Fruit fly (Drosophila melanogaster) whole organism, embryonic: ENCODE data around the gene Rab3-GAP.

Experiments used
- Bgb ChIP-seq: fragments of 200-800 bp; sonication (Bioruptor generic); IDR thresholded peaks from 2 replicates; pipeline ENCODE4 v1.3.6; 2022; ENCODE audit warnings: missing biosample characterization, missing genetic modification characterization; ENCODE audit not compliant: partially characterized antibody
- CG10565 ChIP-seq: fragments of 200-800 bp; sonication (Bioruptor generic); optimal IDR thresholded peaks from 3 replicates; lab custom pipeline; 2016; ENCODE audit warnings: missing biosample characterization, mild to moderate bottlenecking, missing genetic modification characterization
- CG11398 ChIP-seq: fragments of 200-800 bp; sonication (Bioruptor generic); optimal IDR thresholded peaks from 2 replicates; lab custom pipeline; 2016; ENCODE audit warnings: missing biosample characterization, missing genetic modification characterization
- CG13296 ChIP-seq: fragments of 200-800 bp; sonication (Bioruptor generic); optimal IDR thresholded peaks from 3 replicates; lab custom pipeline; 2018; ENCODE audit warnings: missing biosample characterization, mild to moderate bottlenecking, missing genetic modification characterization
- CG14710 ChIP-seq: fragments of 200-800 bp; sonication (Bioruptor generic); optimal IDR thresholded peaks from 3 replicates; lab custom pipeline; 2019; ENCODE audit warnings: missing biosample characterization, mild to moderate bottlenecking, missing genetic modification characterization, moderate library complexity
- CG15479 ChIP-seq: fragments of 200-800 bp; sonication (Bioruptor generic); optimal IDR thresholded peaks from 3 replicates; lab custom pipeline; 2019; ENCODE audit warnings: missing biosample characterization, mild to moderate bottlenecking, missing genetic modification characterization, moderate library complexity
- CG15601 ChIP-seq: fragments of 200-800 bp; sonication (Bioruptor generic); optimal IDR thresholded peaks from 3 replicates; lab custom pipeline; 2019; ENCODE audit warnings: missing biosample characterization, mild to moderate bottlenecking, missing genetic modification characterization, moderate library complexity
- CG17829 ChIP-seq: fragments of 200-800 bp; optimal IDR thresholded peaks from 2 replicates; lab custom pipeline; 2019; ENCODE audit warnings: missing biosample characterization, mild to moderate bottlenecking, missing genetic modification characterization, moderate library complexity
- CG1832 ChIP-seq: fragments of 200-800 bp; sonication (Bioruptor generic); optimal IDR thresholded peaks from 2 replicates; lab custom pipeline; 2017; ENCODE audit warnings: missing biosample characterization, mild to moderate bottlenecking, missing genetic modification characterization, inconsistent platforms
- CG18476 ChIP-seq: fragments of 200-800 bp; sonication (Bioruptor generic); optimal IDR thresholded peaks from 2 replicates; lab custom pipeline; 2016; ENCODE audit warnings: missing biosample characterization, mild to moderate bottlenecking, missing genetic modification characterization
- CG4820 ChIP-seq: fragments of 200-800 bp; sonication (Bioruptor generic); optimal IDR thresholded peaks from 3 replicates; lab custom pipeline; 2016; ENCODE audit warnings: missing biosample characterization, missing genetic modification characterization
- CG6175 ChIP-seq: fragments of 200-800 bp; sonication (Bioruptor generic); IDR thresholded peaks from 3 replicates; pipeline ENCODE4 v1.3.6; 2022; ENCODE audit warnings: missing biosample characterization, missing genetic modification characterization
- CG6791 ChIP-seq: fragments of 200-800 bp; sonication (Bioruptor generic); IDR thresholded peaks from 3 replicates; pipeline ENCODE4 v1.3.6; 2022; ENCODE audit warnings: missing biosample characterization, missing genetic modification characterization; ENCODE audit not compliant: partially characterized antibody
- CG7786 ChIP-seq: fragments of 200-800 bp; sonication (Bioruptor generic); optimal IDR thresholded peaks from 2 replicates; lab custom pipeline; 2016; ENCODE audit warnings: missing biosample characterization, missing genetic modification characterization
- CG8359 ChIP-seq: fragments of 200-800 bp; sonication (Bioruptor generic); optimal IDR thresholded peaks from 2 replicates; lab custom pipeline; 2017; ENCODE audit warnings: missing biosample characterization, mild to moderate bottlenecking, missing genetic modification characterization, borderline replicate concordance
- CG8478 ChIP-seq: fragments of >200 bp; optimal IDR thresholded peaks from 2 replicates; lab custom pipeline; 2018
- CG9932 ChIP-seq: fragments of 200-800 bp; sonication (Bioruptor generic); IDR thresholded peaks from 2 replicates; pipeline ENCODE4 v1.3.6; 2022; ENCODE audit warnings: missing biosample characterization, missing genetic modification characterization
- CTCF ChIP-seq: fragments of 200-800 bp; sonication (Bioruptor generic); optimal IDR thresholded peaks from 2 replicates; lab custom pipeline; 2017; ENCODE audit warnings: missing biosample characterization, mild to moderate bottlenecking, missing genetic modification characterization, moderate library complexity
- Dad ChIP-seq: fragments of 200-800 bp; sonication (Bioruptor generic); optimal IDR thresholded peaks from 3 replicates; lab custom pipeline; 2016; ENCODE audit warnings: missing biosample characterization, missing genetic modification characterization
- Deaf1 ChIP-seq: fragments of 200-800 bp; optimal IDR thresholded peaks from 3 replicates; lab custom pipeline; 2019; ENCODE audit warnings: missing biosample characterization, mild to moderate bottlenecking, missing genetic modification characterization, moderate library complexity
- Dll ChIP-seq: fragments of 200-800 bp; sonication (Bioruptor generic); IDR thresholded peaks from 4 replicates; pipeline ENCODE4 v1.3.6; 2022; ENCODE audit warnings: missing biosample characterization, missing genetic modification characterization; ENCODE audit not compliant: partially characterized antibody
- Ets65A ChIP-seq: fragments of 200-800 bp; sonication (Bioruptor generic); peaks from one replicate; lab custom pipeline; 2016; ENCODE audit warnings: missing biosample characterization, missing genetic modification characterization
- Hr78 ChIP-seq, 2 experiments: fragments of 200-800 bp in 1 of 2; fragments of >200 bp in 1 of 2; sonication (Bioruptor generic) in 1 of 2; optimal IDR thresholded peaks; 2 replicates each; lab custom pipeline; 2017 to 2019; ENCODE audit warnings: missing biosample characterization in 2 of 2, missing genetic modification characterization in 2 of 2, mild to moderate bottlenecking in 1 of 2, moderate library complexity in 1 of 2
- Jarid2 ChIP-seq: fragments of 200-800 bp; sonication (Bioruptor generic); optimal IDR thresholded peaks from 3 replicates; lab custom pipeline; 2017; ENCODE audit warnings: mild to moderate bottlenecking, missing biosample characterization, missing genetic modification reagents, missing genetic modification characterization
- Nf-YA ChIP-seq: fragments of 200-800 bp; sonication (Bioruptor generic); IDR thresholded peaks from 2 replicates; pipeline ENCODE4 v1.3.6; 2022; ENCODE audit warnings: missing biosample characterization, missing genetic modification characterization
- Nf-YB ChIP-seq: fragments of 200-800 bp; sonication (Bioruptor generic); optimal IDR thresholded peaks from 3 replicates; lab custom pipeline; 2019; ENCODE audit warnings: missing biosample characterization, mild to moderate bottlenecking, missing genetic modification characterization, moderate library complexity
- Nf-YC ChIP-seq: fragments of 200-800 bp; optimal IDR thresholded peaks from 3 replicates; lab custom pipeline; 2019; ENCODE audit warnings: missing biosample characterization, mild to moderate bottlenecking, missing genetic modification characterization, moderate library complexity
- Opbp ChIP-seq: fragments of 200-800 bp; sonication (Bioruptor generic); IDR thresholded peaks from 3 replicates; pipeline ENCODE4 v1.3.6; 2022; ENCODE audit warnings: missing biosample characterization, missing genetic modification characterization; ENCODE audit not compliant: partially characterized antibody
- Pdp1 ChIP-seq, 2 experiments: fragments of 200-800 bp; sonication (Bioruptor generic); optimal IDR thresholded peaks; 3 replicates each; lab custom pipeline; 2016; ENCODE audit warnings: missing biosample characterization in 2 of 2, missing genetic modification characterization in 2 of 2, mild to moderate bottlenecking in 1 of 2, moderate library complexity in 1 of 2
- Sry-β ChIP-seq: fragments of 200-800 bp; sonication (Bioruptor generic); optimal IDR thresholded peaks from 2 replicates; lab custom pipeline; 2018; ENCODE audit warnings: missing biosample characterization, mild to moderate bottlenecking, missing genetic modification characterization, moderate library complexity
- Xbp1 ChIP-seq: fragments of 200-800 bp; sonication (Bioruptor generic); optimal IDR thresholded peaks from 3 replicates; lab custom pipeline; 2016; ENCODE audit warnings: missing biosample characterization, mild to moderate bottlenecking, missing genetic modification characterization
- bowl ChIP-seq: fragments of 200-800 bp; sonication (Bioruptor generic); IDR thresholded peaks from 2 replicates; pipeline ENCODE4 v1.3.6; 2022; ENCODE audit warnings: missing biosample characterization, missing genetic modification characterization
- cad ChIP-seq: fragments of >200 bp; optimal IDR thresholded peaks from 2 replicates; lab custom pipeline; 2017; ENCODE audit warnings: missing biosample characterization, missing genetic modification characterization
- chinmo ChIP-seq: fragments of 200-800 bp; sonication (Bioruptor generic); IDR thresholded peaks from 4 replicates; pipeline ENCODE4 v1.3.6; 2022; ENCODE audit warnings: missing biosample characterization, missing genetic modification characterization; ENCODE audit not compliant: partially characterized antibody
- eve ChIP-seq, 2 experiments: fragments of >200 bp; optimal IDR thresholded peaks; 2 replicates each; lab custom pipeline; 2017; ENCODE audit warnings: missing biosample characterization in 2 of 2, missing genetic modification characterization in 2 of 2
- gsb ChIP-seq: fragments of 200-800 bp; sonication (Bioruptor generic); IDR thresholded peaks from 2 replicates; pipeline ENCODE4 v1.3.6; 2022; ENCODE audit warnings: missing biosample characterization, missing genetic modification characterization
- h ChIP-seq: fragments of >200 bp; optimal IDR thresholded peaks from 2 replicates; lab custom pipeline; 2017
- mld ChIP-seq: fragments of 200-800 bp; sonication (Bioruptor generic); IDR thresholded peaks from 3 replicates; pipeline ENCODE4 v1.3.6; 2022; ENCODE audit warnings: missing biosample characterization, missing genetic modification characterization; ENCODE audit not compliant: partially characterized antibody
- p53 ChIP-seq: fragments of 200-800 bp; sonication (Bioruptor generic); optimal IDR thresholded peaks from 2 replicates; lab custom pipeline; 2016; ENCODE audit warnings: missing biosample characterization, missing genetic modification characterization
- pfk ChIP-seq: fragments of 200-800 bp; sonication (Bioruptor generic); optimal IDR thresholded peaks from 2 replicates; lab custom pipeline; 2018; ENCODE audit warnings: missing biosample characterization, mild to moderate bottlenecking, missing genetic modification characterization, moderate library complexity
- phol ChIP-seq: fragments of 200-800 bp; sonication (Bioruptor generic); optimal IDR thresholded peaks from 3 replicates; lab custom pipeline; 2018; ENCODE audit warnings: missing biosample characterization, mild to moderate bottlenecking, missing genetic modification characterization, moderate library complexity
- prd ChIP-seq, 3 experiments: fragments of >200 bp in 2 of 3; fragments of 200-800 bp in 1 of 3; sonication (Bioruptor generic) in 1 of 3; optimal IDR thresholded peaks in 2 of 3; IDR thresholded peaks in 1 of 3; 2 replicates in 2 of 3; 3 replicates in 1 of 3; pipeline versions ENCODE4 v1.3.6 to Lab custom; 2017 to 2022; ENCODE audit warnings: missing biosample characterization in 1 of 3, missing genetic modification characterization in 1 of 3
- sd ChIP-seq: fragments of 200-800 bp; sonication (Bioruptor generic); optimal IDR thresholded peaks from 3 replicates; lab custom pipeline; 2018; ENCODE audit warnings: missing biosample characterization, mild to moderate bottlenecking, missing genetic modification characterization, moderate library complexity
- tll ChIP-seq, 2 experiments: fragments of 200-800 bp in 1 of 2; fragments of >200 bp in 1 of 2; sonication (Bioruptor generic) in 1 of 2; optimal IDR thresholded peaks; 2 replicates each; lab custom pipeline; 2017 to 2019; ENCODE audit warnings: missing biosample characterization in 2 of 2, missing genetic modification characterization in 2 of 2, mild to moderate bottlenecking in 1 of 2, moderate library complexity in 1 of 2
- zen ChIP-seq: fragments of 200-800 bp; sonication (Bioruptor generic); optimal IDR thresholded peaks from 3 replicates; lab custom pipeline; 2018; ENCODE audit warnings: missing biosample characterization, mild to moderate bottlenecking, missing genetic modification characterization, moderate library complexity
- zen2 ChIP-seq: fragments of 200-800 bp; sonication (Bioruptor generic); IDR thresholded peaks from 3 replicates; pipeline ENCODE4 v1.3.6; 2022; ENCODE audit warnings: missing biosample characterization, missing genetic modification characterization; ENCODE audit not compliant: partially characterized antibody

Gene Rab3-GAP

DNA sequence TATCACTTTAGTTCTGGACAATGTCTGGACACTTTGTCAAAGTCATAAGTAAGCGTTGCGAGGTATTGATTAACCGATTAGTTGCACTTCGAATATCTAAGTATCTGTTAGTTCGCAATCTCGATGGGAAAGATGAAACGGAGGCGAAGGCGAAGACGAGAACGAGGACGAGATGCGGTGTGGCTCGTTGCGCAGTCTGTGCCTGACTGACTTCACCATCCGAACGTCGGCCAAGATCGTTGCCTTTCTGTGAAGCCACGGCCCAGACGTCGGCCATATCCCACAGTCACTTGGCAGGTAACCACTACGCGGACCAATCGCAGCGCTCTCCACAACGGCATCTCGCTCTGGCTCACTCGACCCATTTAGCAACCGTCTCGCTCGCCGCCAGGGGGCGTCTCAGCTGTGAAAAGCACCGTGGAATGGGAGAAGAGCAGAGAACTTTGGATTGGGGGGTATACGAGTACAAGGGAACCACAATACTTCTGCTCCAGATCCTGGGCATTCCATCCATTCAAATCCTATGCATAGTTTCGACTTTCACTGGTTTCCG, 22.7 kb upstream of the Rab3-GAP start, which contains the start of gene prd:
prd (minus strand) TSS at position 209 of the 553 bp plus-strand sequence.
- TF ChIP-seq Jarid2 (GFP tag; lab: Kevin White, UChicago) (peak; percentile 36), tll (GFP tag; optimal IDR thresholded peaks at IDR 0.05; lab: Kevin White, UChicago) (peak in 1 of 2 experiments; percentile 91), CTCF (GFP tag; lab: Kevin White, UChicago) (peak; percentile 88), Dll (peak; percentile 39; the same call in 1 of the 4 replicates), Nf-YC (tag; lab: Kevin White, UChicago) (peak; percentile 97), Nf-YB (GFP tag; lab: Kevin White, UChicago) (peak; percentile 98), CG6175 (no peak), CG4820 (GFP tag; lab: Kevin White, UChicago) (no peak), Xbp1 (GFP tag; lab: Kevin White, UChicago) (no peak), CG8478 (lab: Kevin White, UChicago) (peak; percentile 85), CG17829 (tag; lab: Kevin White, UChicago) (peak; percentile 2), CG14710 (tag; lab: Kevin White, UChicago) (no peak), CG10565 (GFP tag; lab: Kevin White, UChicago) (no peak), bowl (GFP tag; lab: Robert Waterston, UW) (no peak), eve (GFP tag; optimal IDR thresholded peaks at IDR 0.05; lab: Kevin White, UChicago) (no peak), prd (optimal IDR thresholded peaks at IDR 0.05; lab: Kevin White, UChicago) (no peak), prd (GFP tag; IDR thresholded peaks at IDR 0.05; lab: Robert Waterston, UW) (peak; percentile 50; the same call in 1 of the 3 replicates), pfk (GFP tag; lab: Kevin White, UChicago) (no peak), Nf-YA (GFP tag; lab: Robert Waterston, UW) (peak; percentile 86), CG6791 (GFP tag; lab: Robert Waterston, UW) (no peak), CG15601 (tag; lab: Kevin White, UChicago) (no peak), CG15479 (peak; percentile 76), h (lab: Kevin White, UChicago) (no peak), mld (GFP tag; lab: Robert Waterston, UW) (0 out of 3 replicates have a peak, but pooled peaks have one; percentile 31), zen2 (GFP tag; lab: Robert Waterston, UW) (peak; percentile 27; the same call in 1 of the 3 replicates), CG18476 (GFP tag; lab: Kevin White, UChicago) (no peak), p53 (no peak), chinmo (0 out of 4 replicates have a peak, but pooled peaks have one; percentile 36), CG1832 (peak; percentile 89)

DNA sequence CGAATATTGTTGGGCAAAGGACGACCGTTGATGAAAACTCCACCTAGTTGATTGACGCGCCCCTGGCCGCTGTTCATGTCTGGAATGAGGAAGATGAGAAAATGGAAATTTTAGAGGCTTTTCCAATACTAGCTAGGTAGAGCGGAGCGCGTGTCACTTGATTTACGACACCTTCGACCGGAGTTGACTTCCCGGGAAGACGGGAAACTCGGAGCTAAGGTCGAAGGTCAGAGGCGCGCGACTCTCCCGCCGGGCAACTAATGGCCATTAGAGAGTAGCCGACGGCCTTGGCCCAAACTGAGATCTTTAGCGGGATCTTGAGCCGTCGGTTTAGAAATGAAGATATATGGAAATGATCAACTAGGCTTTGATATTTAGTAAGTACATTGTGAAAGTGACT, 22.0 kb upstream of the Rab3-GAP start:
- peak; percentile 59 for TF ChIP-seq zen (tag; lab: Kevin White, UChicago)
- no peak for TF ChIP-seq Dad
- TF ChIP-seq Ets65A: peak; percentile 72
- peak; percentile 83 for TF ChIP-seq cad (GFP tag; lab: Kevin White, UChicago)

DNA sequence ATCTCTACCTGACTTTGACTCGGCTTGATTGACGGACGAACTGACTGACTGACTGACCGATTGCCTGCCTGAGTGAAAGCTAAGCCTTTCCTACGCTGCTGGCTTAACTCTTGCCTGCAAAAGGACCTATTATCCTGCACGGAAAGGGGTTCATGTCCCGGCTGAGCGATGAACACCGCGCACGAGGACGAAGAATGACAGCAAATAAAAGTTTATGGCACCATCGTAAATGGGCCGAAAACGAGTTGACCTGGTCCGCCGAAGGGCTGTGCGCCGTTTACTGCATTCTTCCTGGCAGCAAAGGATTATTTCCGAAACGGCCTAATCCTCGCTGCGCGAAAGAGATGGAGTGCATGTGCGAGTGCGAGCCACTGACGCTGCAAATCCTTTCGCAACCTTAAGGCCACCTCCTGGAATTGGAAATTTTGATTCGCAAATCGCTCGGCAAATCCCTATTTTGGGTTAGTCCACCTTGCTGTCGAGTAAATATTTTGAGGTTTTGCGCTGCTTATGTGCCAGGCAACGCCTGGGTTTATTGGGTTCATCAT, 18.2 kb upstream of the Rab3-GAP start:
- TF ChIP-seq CG9932 (GFP tag; lab: Robert Waterston, UW): no peak
- no peak for TF ChIP-seq CG13296
- no peak for TF ChIP-seq CG11398
- no peak for TF ChIP-seq CG7786
- no peak for TF ChIP-seq Hr78 (GFP tag; optimal IDR thresholded peaks at IDR 0.05; lab: Kevin White, UChicago)
- TF ChIP-seq Sry-β (GFP tag; lab: Kevin White, UChicago): no peak
- no peak for TF ChIP-seq Opbp (GFP tag; lab: Robert Waterston, UW)
- TF ChIP-seq phol: no peak
- TF ChIP-seq Pdp1 (GFP tag; optimal IDR thresholded peaks at IDR 0.05; lab: Kevin White, UChicago): no peak
- no peak for TF ChIP-seq CG8359
- TF ChIP-seq Deaf1: no peak
- TF ChIP-seq CG8478 (lab: Kevin White, UChicago): peak; percentile 67
- TF ChIP-seq Ets65A: peak; percentile 37
- TF ChIP-seq zen (tag; lab: Kevin White, UChicago): peak; percentile 90
- TF ChIP-seq Bgb (GFP tag; lab: Robert Waterston, UW): no peak
- TF ChIP-seq bowl (GFP tag; lab: Robert Waterston, UW): no peak
- TF ChIP-seq cad (GFP tag; lab: Kevin White, UChicago): peak; percentile 100
- TF ChIP-seq sd (tag; lab: Kevin White, UChicago): no peak
- TF ChIP-seq gsb (GFP tag; lab: Robert Waterston, UW): no peak
